Worm (Caenorhabditis elegans) whole organism, L4 larva: ENCODE results near the gene T25B6.5.

Experiments
- F37D6.2 ChIP-seq: sonication (generic microtip); optimal IDR thresholded peaks from 2 replicates; lab custom pipeline; 2016; ENCODE audit warnings: mild to moderate bottlenecking, missing genetic modification characterization, missing compliant biosample characterization
- T20F7.1 ChIP-seq: fragments of 200-800 bp; sonication (Bioruptor generic); optimal IDR thresholded peaks from 2 replicates; lab custom pipeline; 2018; ENCODE audit warnings: mild to moderate bottlenecking, missing genetic modification characterization, missing compliant biosample characterization
- Y48G9A.11 ChIP-seq: fragments of 200-800 bp; sonication (Bioruptor generic); IDR thresholded peaks from 2 replicates; pipeline ENCODE4 v1.3.6; 2022; ENCODE audit warnings: missing genetic modification reagents, missing genetic modification characterization, missing compliant biosample characterization
- Y75B8A.6 ChIP-seq: fragments of 200-800 bp; sonication (Bioruptor generic); IDR thresholded peaks from 2 replicates; pipeline ENCODE4 v1.3.6; 2022; ENCODE audit warnings: missing genetic modification reagents, missing genetic modification characterization, missing compliant biosample characterization
- aha-1 ChIP-seq: fragments of 150-350 bp; peaks from one replicate; lab custom pipeline; 2014; ENCODE audit warnings: missing biosample characterization, missing genetic modification characterization
- aly-2 ChIP-seq: sonication (generic microtip); optimal IDR thresholded peaks from 2 replicates; lab custom pipeline; 2018; ENCODE audit warnings: missing biosample characterization, missing genetic modification characterization
- ceh-28 ChIP-seq: fragments of 150-350 bp; optimal IDR thresholded peaks from 2 replicates; lab custom pipeline; 2014; ENCODE audit warnings: missing biosample characterization, missing genetic modification reagents, missing genetic modification characterization
- ceh-82 ChIP-seq: sonication (generic microtip); optimal IDR thresholded peaks from 2 replicates; lab custom pipeline; 2017; ENCODE audit warnings: missing biosample characterization, missing genetic modification characterization
- dmd-6 ChIP-seq: fragments of 200-800 bp; sonication (Bioruptor generic); IDR thresholded peaks from 2 replicates; pipeline ENCODE4 v1.3.6; 2022; ENCODE audit warnings: missing genetic modification reagents, missing genetic modification characterization, missing compliant biosample characterization
- dmd-8 ChIP-seq: fragments of 200-800 bp; sonication (Bioruptor generic); IDR thresholded peaks from 2 replicates; pipeline ENCODE4 v1.3.6; 2022; ENCODE audit warnings: missing genetic modification characterization, missing compliant biosample characterization
- duxl-1 ChIP-seq: sonication (generic microtip); optimal IDR thresholded peaks from 2 replicates; lab custom pipeline; 2016; ENCODE audit warnings: mild to moderate bottlenecking, missing genetic modification characterization, moderate library complexity, missing compliant biosample characterization; ENCODE audit not compliant: poor library complexity
- egl-27 ChIP-seq: sonication (generic microtip); optimal IDR thresholded peaks from 3 replicates; lab custom pipeline; 2017; ENCODE audit warnings: missing biosample characterization, missing genetic modification reagents, missing genetic modification characterization
- egl-43 ChIP-seq: fragments of 200-800 bp; sonication (Bioruptor generic); IDR thresholded peaks from 2 replicates; pipeline ENCODE4 v1.3.6; 2022; ENCODE audit warnings: missing genetic modification reagents, missing genetic modification characterization, missing compliant biosample characterization
- gei-8 ChIP-seq: fragments of 200-800 bp; sonication (Bioruptor generic); optimal IDR thresholded peaks from 2 replicates; lab custom pipeline; 2018; ENCODE audit warnings: mild to moderate bottlenecking, missing genetic modification characterization, missing compliant biosample characterization
- hlh-11 ChIP-seq: fragments of 200-800 bp; sonication (Bioruptor generic); optimal IDR thresholded peaks from 2 replicates; lab custom pipeline; 2018; ENCODE audit warnings: mild to moderate bottlenecking, missing genetic modification characterization, missing compliant biosample characterization
- hlh-30 ChIP-seq: sonication (generic microtip); optimal IDR thresholded peaks from 2 replicates; lab custom pipeline; 2017; ENCODE audit warnings: antibody characterized with exemption, mild to moderate bottlenecking, missing genetic modification characterization, missing compliant biosample characterization; ENCODE audit not compliant: insufficient read depth
- lin-13 ChIP-seq: fragments of 150-350 bp; optimal IDR thresholded peaks from 2 replicates; lab custom pipeline; 2014; ENCODE audit warnings: missing biosample characterization, missing genetic modification reagents, missing genetic modification characterization
- lin-15B ChIP-seq: fragments of 150-350 bp; sonication (generic microtip); optimal IDR thresholded peaks from 3 replicates; lab custom pipeline; 2014; ENCODE audit warnings: missing biosample characterization, missing genetic modification characterization
- lin-29 ChIP-seq: fragments of 200-800 bp; sonication (Bioruptor generic); IDR thresholded peaks from 2 replicates; pipeline ENCODE4 v1.3.6; 2022; ENCODE audit warnings: missing genetic modification reagents, missing genetic modification characterization, missing compliant biosample characterization
- lin-38 ChIP-seq: fragments of 200-800 bp; sonication (Bioruptor generic); IDR thresholded peaks from 2 replicates; pipeline ENCODE4 v1.3.6; 2022; ENCODE audit warnings: missing genetic modification reagents, missing genetic modification characterization, missing compliant biosample characterization
- madf-9 ChIP-seq: fragments of 200-800 bp; sonication (Bioruptor generic); conservative IDR thresholded peaks from 2 replicates; pipeline ENCODE4 v1.3.6; 2022; ENCODE audit warnings: missing genetic modification reagents, missing genetic modification characterization, missing compliant biosample characterization
- mep-1 ChIP-seq: fragments of 150-350 bp; sonication (generic microtip); optimal IDR thresholded peaks from 3 replicates; lab custom pipeline; 2014; ENCODE audit warnings: missing biosample characterization, missing genetic modification characterization
- mxl-2 ChIP-seq: fragments of 200-800 bp; sonication (Bioruptor generic); conservative IDR thresholded peaks from 2 replicates; pipeline ENCODE4 v1.3.6; 2022; ENCODE audit warnings: missing genetic modification reagents, missing genetic modification characterization, missing compliant biosample characterization
- mxl-3 ChIP-seq: fragments of 200-800 bp; sonication (Bioruptor generic); optimal IDR thresholded peaks from 2 replicates; lab custom pipeline; 2018; ENCODE audit warnings: mild to moderate bottlenecking, missing genetic modification characterization, missing compliant biosample characterization
- nhr-10 ChIP-seq: fragments of 150-350 bp; optimal IDR thresholded peaks from 2 replicates; lab custom pipeline; 2014; ENCODE audit warnings: missing biosample characterization, missing genetic modification characterization
- nhr-11 ChIP-seq: fragments of 150-350 bp; optimal IDR thresholded peaks from 2 replicates; lab custom pipeline; 2014; ENCODE audit warnings: missing biosample characterization, missing genetic modification characterization
- nhr-25 ChIP-seq: sonication (generic microtip); optimal IDR thresholded peaks from 2 replicates; lab custom pipeline; 2017; ENCODE audit warnings: missing genetic modification characterization, mild to moderate bottlenecking, missing compliant biosample characterization, antibody characterized with exemption, moderate library complexity, borderline replicate concordance; ENCODE audit not compliant: insufficient read depth
- nhr-28 ChIP-seq: fragments of 150-350 bp; optimal IDR thresholded peaks from 2 replicates; lab custom pipeline; 2014; ENCODE audit warnings: missing biosample characterization, missing genetic modification characterization
- nhr-48 ChIP-seq: sonication (generic microtip); optimal IDR thresholded peaks from 2 replicates; lab custom pipeline; 2016; ENCODE audit warnings: mild to moderate bottlenecking, missing genetic modification characterization, missing compliant biosample characterization
- nhr-6 ChIP-seq: fragments of 150-350 bp; optimal IDR thresholded peaks from 2 replicates; lab custom pipeline; 2014; ENCODE audit warnings: missing biosample characterization, missing genetic modification characterization
- nhr-76 ChIP-seq: fragments of 150-350 bp; optimal IDR thresholded peaks from 2 replicates; lab custom pipeline; 2014; ENCODE audit warnings: missing biosample characterization, missing genetic modification characterization
- pha-4 ChIP-seq, 2 experiments: fragments of 150-350 bp in 1 of 2; fragments of 200-800 bp in 1 of 2; sonication (Bioruptor generic) in 1 of 2; IDR thresholded peaks in 1 of 2; optimal IDR thresholded peaks in 1 of 2; 2 replicates each; pipeline versions ENCODE4 v1.3.6 to Lab custom; 2014 to 2022; ENCODE audit warnings: missing genetic modification characterization in 2 of 2, missing genetic modification reagents in 2 of 2, missing biosample characterization in 1 of 2, missing compliant biosample characterization in 1 of 2
- php-3 ChIP-seq: fragments of 200-800 bp; sonication (Bioruptor generic); IDR thresholded peaks from 2 replicates; pipeline ENCODE4 v1.3.6; 2022; ENCODE audit warnings: missing genetic modification reagents, missing genetic modification characterization, missing compliant biosample characterization
- pqm-1 ChIP-seq: sonication (generic microtip); optimal IDR thresholded peaks from 2 replicates; lab custom pipeline; 2017; ENCODE audit warnings: missing biosample characterization, missing genetic modification characterization
- rbr-2 ChIP-seq: sonication (generic microtip); optimal IDR thresholded peaks from 2 replicates; lab custom pipeline; 2016; ENCODE audit warnings: missing genotype, missing genetic modification characterization, missing compliant biosample characterization
- tra-1 ChIP-seq: fragments of 200-800 bp; sonication (Bioruptor generic); IDR thresholded peaks from 2 replicates; pipeline ENCODE4 v1.3.6; 2022; ENCODE audit warnings: missing genetic modification reagents, missing genetic modification characterization, missing compliant biosample characterization
- vab-7 ChIP-seq: fragments of 200-800 bp; sonication (Bioruptor generic); IDR thresholded peaks from 2 replicates; pipeline ENCODE4 v1.3.6; 2022; ENCODE audit warnings: missing genetic modification reagents, missing genetic modification characterization, missing compliant biosample characterization
- zip-11 ChIP-seq: fragments of 200-800 bp; sonication (Bioruptor generic); IDR thresholded peaks from 2 replicates; pipeline ENCODE4 v1.3.6; 2022; ENCODE audit warnings: missing genetic modification characterization, missing compliant biosample characterization

T25B6.5 gene

ce11 chrX:9035142-9035541 is 13.6 kb upstream of the T25B6.5 start (continued):
- TF ChIP-seq duxl-1: no peak

DNA sequence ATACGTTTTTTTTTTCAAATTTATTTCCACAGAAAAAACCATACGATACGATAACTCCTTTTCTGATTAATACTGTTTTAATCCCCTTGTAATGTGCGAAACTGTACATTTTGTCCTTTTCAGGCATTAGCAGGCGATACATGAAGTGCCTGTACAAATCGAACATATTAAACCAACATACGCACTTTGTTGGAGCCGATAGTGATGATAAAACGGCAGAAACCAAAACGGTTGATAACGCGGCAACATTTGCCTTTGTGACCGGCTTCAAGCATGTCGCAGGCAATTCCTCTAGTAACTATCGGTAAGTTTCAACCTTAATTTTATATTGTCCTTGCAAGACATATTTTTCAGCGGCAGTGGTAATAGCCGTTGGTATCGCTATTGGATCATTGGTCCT is 12.8 kb upstream of the T25B6.5 start, which contains the start of gene nep-22:
Gene nep-22, plus strand, starts transcription at position 245 of the 400 bp plus-strand sequence.
- TF ChIP-seq madf-9 (GFP tag; lab: Robert Waterston, UW): no peak
- TF ChIP-seq nhr-28: peak; percentile 53
- TF ChIP-seq ceh-28 (tag; lab: Kevin White, UChicago): no peak
- peak; percentile 57 for TF ChIP-seq dmd-6 (GFP tag; lab: Robert Waterston, UW)
- TF ChIP-seq php-3: 0 out of 2 replicates have a peak, but pooled peaks have one; percentile 31
- TF ChIP-seq F37D6.2: no peak
- TF ChIP-seq nhr-48 (tag; lab: Kevin White, UChicago): no peak
- no peak for TF ChIP-seq nhr-6 (tag; lab: Kevin White, UChicago)
- peak; percentile 87 for TF ChIP-seq pqm-1 (tag; lab: Kevin White, UChicago)
- TF ChIP-seq mxl-2 (GFP tag; lab: Robert Waterston, UW): no peak
- TF ChIP-seq vab-7 (GFP tag; lab: Robert Waterston, UW): no peak
- no peak for TF ChIP-seq lin-13 (GFP tag; lab: Kevin White, UChicago)
- peak; percentile 36 for TF ChIP-seq hlh-11 (tag; lab: Kevin White, UChicago)

DNA sequence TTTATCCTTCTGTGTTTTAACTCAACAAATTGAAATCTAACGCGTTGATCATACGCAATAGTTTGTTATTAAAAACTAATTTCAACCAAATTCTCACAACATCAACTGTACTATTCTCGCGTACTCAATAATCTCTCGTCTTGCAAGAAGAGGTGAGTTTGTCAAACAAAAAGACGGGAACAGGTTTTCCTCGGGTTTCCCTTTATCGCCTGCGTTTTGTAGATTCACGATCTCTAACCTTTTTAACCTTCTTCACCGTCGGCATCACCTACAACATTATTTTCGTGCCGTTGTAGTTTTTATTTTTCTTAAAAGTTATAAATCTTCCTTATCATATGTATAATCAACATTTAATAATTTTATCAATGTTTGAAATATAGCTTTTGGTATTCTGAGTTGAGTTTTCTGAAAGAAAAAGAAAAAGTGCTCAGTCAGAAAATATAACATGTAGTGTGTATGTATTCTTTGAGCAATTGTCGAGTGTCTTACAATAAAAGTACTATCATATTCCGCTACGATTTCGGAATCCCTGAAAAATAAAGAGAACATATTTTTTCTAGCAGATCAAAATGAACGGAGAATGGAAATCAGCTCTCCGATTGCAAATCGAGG is 7.5 kb upstream of the T25B6.5 start, which contains the start of gene snf-12:
Gene snf-12, plus strand, starts transcription at position 562 of the 612 bp plus-strand sequence.
- TF ChIP-seq madf-9 (GFP tag; lab: Robert Waterston, UW): no peak
- no peak for TF ChIP-seq gei-8 (GFP tag; lab: Kevin White, UChicago)
- TF ChIP-seq T20F7.1: no peak
- no peak for TF ChIP-seq tra-1 (GFP tag; lab: Robert Waterston, UW)
- no peak for TF ChIP-seq rbr-2
- TF ChIP-seq F37D6.2: no peak
- TF ChIP-seq nhr-10: no peak
- TF ChIP-seq aha-1 (tag; lab: Kevin White, UChicago): peak; percentile 64
- peak; percentile 50 for TF ChIP-seq nhr-28
- no peak for TF ChIP-seq lin-29 (GFP tag; lab: Robert Waterston, UW)
- TF ChIP-seq mxl-3 (GFP tag; lab: Kevin White, UChicago): no peak
- TF ChIP-seq nhr-25: peak; percentile 7
- no peak for TF ChIP-seq lin-15B (tag; lab: Kevin White, UChicago)
- no peak for TF ChIP-seq nhr-11 (tag; lab: Kevin White, UChicago)
- TF ChIP-seq egl-27 (tag; lab: Kevin White, UChicago): no peak
- TF ChIP-seq hlh-11 (tag; lab: Kevin White, UChicago): no peak
- TF ChIP-seq ceh-82 (tag; lab: Kevin White, UChicago): no peak
- TF ChIP-seq Y48G9A.11 (GFP tag; lab: Robert Waterston, UW): no peak
- TF ChIP-seq, all 104 proteins: peak for 3

ce11 chrX:9027304-9027703 is 5.8 kb upstream of the T25B6.5 start, which contains the start of gene T25B6.3:
T25B6.3 (plus strand) TSS chrX:9027604.
- peak; percentile 34 for TF ChIP-seq aha-1 (tag; lab: Kevin White, UChicago)
- no peak for TF ChIP-seq dmd-8 (GFP tag; lab: Robert Waterston, UW)
- no peak for TF ChIP-seq egl-43 (GFP tag; lab: Robert Waterston, UW)

DNA sequence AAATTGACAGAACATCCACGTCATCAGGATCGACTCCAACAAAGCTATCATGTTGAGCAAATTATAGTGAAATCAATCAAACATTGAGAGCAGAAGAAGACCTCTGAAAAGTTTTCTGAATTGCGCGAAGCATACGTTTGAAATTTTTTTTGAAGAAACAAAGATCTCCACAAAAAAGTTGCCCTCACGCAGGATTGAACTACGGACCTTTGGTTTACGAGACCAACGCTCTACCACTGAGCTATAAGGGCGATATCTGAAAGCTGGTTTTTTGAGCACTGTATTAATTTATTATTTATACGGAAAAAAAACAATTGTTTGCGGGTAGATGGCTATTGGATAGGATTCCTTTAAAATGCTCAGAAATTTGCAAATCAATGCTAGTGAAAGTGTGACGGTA is 3.9 kb upstream of the T25B6.5 start:
- no peak for TF ChIP-seq mep-1 (tag; lab: Kevin White, UChicago)
- TF ChIP-seq nhr-48 (tag; lab: Kevin White, UChicago): no peak
- TF ChIP-seq pha-4 (GFP tag; IDR thresholded peaks at IDR 0.05; lab: Robert Waterston, UW): no peak
- TF ChIP-seq pha-4 (tag; optimal IDR thresholded peaks at IDR 0.05; lab: Kevin White, UChicago): no peak
- no peak for TF ChIP-seq Y75B8A.6 (GFP tag; lab: Robert Waterston, UW)
- no peak for TF ChIP-seq pqm-1 (tag; lab: Kevin White, UChicago)
- no peak for TF ChIP-seq aly-2
- TF ChIP-seq ceh-28 (tag; lab: Kevin White, UChicago): no peak
- no peak for TF ChIP-seq zip-11 (GFP tag; lab: Robert Waterston, UW)
- TF ChIP-seq hlh-30 (tag; lab: Kevin White, UChicago): no peak
- TF ChIP-seq lin-38: no peak
- no peak for TF ChIP-seq nhr-76 (tag; lab: Kevin White, UChicago)
